Worm (Caenorhabditis elegans): ENCODE measurements around the gene C56E10.3.

- no peak for TF ChIP-seq elt-2 (tag; optimal IDR thresholded peaks at IDR 0.05)
- no peak for TF ChIP-seq ama-1 (optimal IDR thresholded peaks at IDR 0.05)
- no peak for TF ChIP-seq rnt-1 (tag; optimal IDR thresholded peaks at IDR 0.05)
- no peak for TF ChIP-seq sox-2 (GFP tag; IDR thresholded peaks at IDR 0.05)
- no peak for TF ChIP-seq nfya-1 (tag; optimal IDR thresholded peaks at IDR 0.05)
- no peak for TF ChIP-seq ceh-45 (GFP tag; IDR thresholded peaks at IDR 0.05)
- no peak for TF ChIP-seq pros-1 (tag; optimal IDR thresholded peaks at IDR 0.05)
- no peak for TF ChIP-seq unc-55 (GFP tag; optimal IDR thresholded peaks at IDR 0.05)
- TF ChIP-seq ref-2 (tag; optimal IDR thresholded peaks at IDR 0.05) = no peak
- no peak for TF ChIP-seq pag-3 (tag; optimal IDR thresholded peaks at IDR 0.05; ENCODE audit: borderline replicate concordance)
These were observed 7.7 kb downstream of the C56E10.3 start for ce11 chrX:6653173-6653572.

All from whole organism, late embryonic.